Worm (Caenorhabditis elegans): ENCODE data around the gene sulp-8.

Gene sulp-8

ce11 chrV:9664620-9665019, 8.8 kb downstream of the sulp-8 start:
- TF ChIP-seq spr-3 (GFP tag; optimal IDR thresholded peaks at IDR 0.05) = no peak
- TF ChIP-seq ceh-44 (GFP tag; IDR thresholded peaks at IDR 0.05) = no peak
- TF ChIP-seq fkh-10 (GFP tag; optimal IDR thresholded peaks at IDR 0.05) = peak; percentile 3
- no peak for TF ChIP-seq nhr-77 (tag; optimal IDR thresholded peaks at IDR 0.05)
- TF ChIP-seq madf-5 (GFP tag; IDR thresholded peaks at IDR 0.05) = no peak
- TF ChIP-seq hmg-1.1 (GFP tag; IDR thresholded peaks at IDR 0.05) = peak; percentile 67
- TF ChIP-seq attf-4 (tag; optimal IDR thresholded peaks at IDR 0.05) = no peak
- TF ChIP-seq set-16 (GFP tag; IDR thresholded peaks at IDR 0.05) = no peak
- TF ChIP-seq sdz-12 (GFP tag; optimal IDR thresholded peaks at IDR 0.05) = no peak
- no peak for TF ChIP-seq mdt-29 (GFP tag; IDR thresholded peaks at IDR 0.05)
- no peak for TF ChIP-seq cey-2 (tag; optimal IDR thresholded peaks at IDR 0.05; ENCODE audit: borderline replicate concordance, insufficient read depth)
- no peak for TF ChIP-seq F37D6.2 (tag; optimal IDR thresholded peaks at IDR 0.05)
- TF ChIP-seq tra-1 (GFP tag; IDR thresholded peaks at IDR 0.05) = no peak
- no peak for TF ChIP-seq snpc-4 (tag; optimal IDR thresholded peaks at IDR 0.05)
- TF ChIP-seq daf-8 (GFP tag; IDR thresholded peaks at IDR 0.05) = no peak
- TF ChIP-seq zip-11 (GFP tag; IDR thresholded peaks at IDR 0.05) = no peak
- peak in 1 of 2 experiments; percentile 48 for TF ChIP-seq mdl-1 (tag; optimal IDR thresholded peaks at IDR 0.05)
- TF ChIP-seq duxl-1 (tag; optimal IDR thresholded peaks at IDR 0.05; ENCODE audit: poor library complexity) = no peak
- TF ChIP-seq aha-1 (tag) = peak; percentile 96
- no peak for TF ChIP-seq pha-4 (GFP tag; IDR thresholded peaks at IDR 0.05)
- no peak for TF ChIP-seq pha-4 (tag; optimal IDR thresholded peaks at IDR 0.05)
- TF ChIP-seq F44E2.7 (GFP tag; IDR thresholded peaks at IDR 0.05) = no peak
- no peak for TF ChIP-seq mxl-2 (GFP tag; conservative IDR thresholded peaks at IDR 0.05)
- TF ChIP-seq zfp-3 (GFP tag; conservative IDR thresholded peaks at IDR 0.05) = no peak
- TF ChIP-seq zag-1 (tag; optimal IDR thresholded peaks at IDR 0.05) = no peak
- TF ChIP-seq Y75B8A.6 (GFP tag; IDR thresholded peaks at IDR 0.05) = no peak
- TF ChIP-seq ceh-28 (tag; optimal IDR thresholded peaks at IDR 0.05) = no peak
- peak; percentile 27 for TF ChIP-seq hlh-30 (tag; optimal IDR thresholded peaks at IDR 0.05; ENCODE audit: insufficient read depth)
- TF ChIP-seq nhr-48 (tag; optimal IDR thresholded peaks at IDR 0.05) = no peak
- peak; percentile 50; the same call in 1 of the 2 replicates for TF ChIP-seq ctbp-1 (GFP tag; IDR thresholded peaks at IDR 0.05)
- TF ChIP-seq nhr-42 (GFP tag; IDR thresholded peaks at IDR 0.05) = no peak
- TF ChIP-seq R02D3.7 (tag; optimal IDR thresholded peaks at IDR 0.05) = no peak
- TF ChIP-seq unc-39 (tag; optimal IDR thresholded peaks at IDR 0.05) = no peak
- TF ChIP-seq zip-2 (tag; optimal IDR thresholded peaks at IDR 0.05) = no peak
- TF ChIP-seq ZK546.5 (tag; optimal IDR thresholded peaks at IDR 0.05) = no peak
- TF ChIP-seq mxl-3 (GFP tag; optimal IDR thresholded peaks at IDR 0.05) = peak; percentile 40
- TF ChIP-seq lin-13 (GFP tag; optimal IDR thresholded peaks at IDR 0.05) = no peak
- no peak for TF ChIP-seq egl-43 (GFP tag; IDR thresholded peaks at IDR 0.05)
- TF ChIP-seq lsy-2 (tag; optimal IDR thresholded peaks at IDR 0.05) = peak in 1 of 2 experiments; percentile 34
- no peak for TF ChIP-seq F10B5.3 (tag; optimal IDR thresholded peaks at IDR 0.05)

- TF ChIP-seq ama-1 (optimal IDR thresholded peaks at IDR 0.05) (no peak), nhr-11 (tag; optimal IDR thresholded peaks at IDR 0.05) (no peak), mep-1 (tag; optimal IDR thresholded peaks at IDR 0.05) (no peak), duxl-1 (tag; optimal IDR thresholded peaks at IDR 0.05; ENCODE audit: poor library complexity) (no peak), unc-39 (tag; optimal IDR thresholded peaks at IDR 0.05) (no peak), nhr-102 (tag; optimal IDR thresholded peaks at IDR 0.05) (no peak), ZK546.5 (tag; optimal IDR thresholded peaks at IDR 0.05) (no peak), dmd-9 (GFP tag; IDR thresholded peaks at IDR 0.05) (no peak), zag-1 (tag; optimal IDR thresholded peaks at IDR 0.05) (no peak), hif-1 (tag; optimal IDR thresholded peaks at IDR 0.05) (no peak), ceh-44 (GFP tag; IDR thresholded peaks at IDR 0.05) (no peak)
Measured at ce11 chrV:9663948-9664347, 9.5 kb downstream of the sulp-8 start.
